Fruit fly (Drosophila melanogaster) whole organism, embryonic: Measurements from ENCODE around the gene CG12123.
A peak's percentile ranks its signal among the peaks of the same experiment; 100 is the strongest.

Experiments
- Adf1 ChIP-seq: fragments of 200-800 bp; sonication (Bioruptor generic); IDR thresholded peaks from 2 replicates; pipeline ENCODE4 v1.3.6; 2022; ENCODE audit warnings: missing biosample characterization, missing genetic modification characterization
- CG10565 ChIP-seq: fragments of 200-800 bp; sonication (Bioruptor generic); optimal IDR thresholded peaks from 3 replicates; lab custom pipeline; 2016; ENCODE audit warnings: missing biosample characterization, mild to moderate bottlenecking, missing genetic modification characterization
- CG11093 ChIP-seq: fragments of 200-800 bp; sonication (Bioruptor generic); IDR thresholded peaks from 3 replicates; pipeline ENCODE4 v1.3.6; 2022; ENCODE audit warnings: missing biosample characterization, missing genetic modification characterization
- CG11695 ChIP-seq: fragments of 200-800 bp; sonication (Bioruptor generic); IDR thresholded peaks from 3 replicates; pipeline ENCODE4 v1.3.6; 2022; ENCODE audit warnings: missing biosample characterization, missing genetic modification characterization
- CG11696 ChIP-seq: fragments of 200-800 bp; sonication (Bioruptor generic); IDR thresholded peaks from 2 replicates; pipeline ENCODE4 v1.3.6; 2022; ENCODE audit warnings: missing biosample characterization, missing genetic modification characterization
- CG12219 ChIP-seq: fragments of 200-800 bp; sonication (Bioruptor generic); optimal IDR thresholded peaks from 3 replicates; lab custom pipeline; 2018; ENCODE audit warnings: missing biosample characterization, mild to moderate bottlenecking, missing genetic modification characterization
- CG12236 ChIP-seq: fragments of 200-800 bp; sonication (Bioruptor generic); optimal IDR thresholded peaks from 2 replicates; lab custom pipeline; 2016; ENCODE audit warnings: missing biosample characterization, missing genetic modification characterization
- CG12299 ChIP-seq: fragments of 200-800 bp; sonication (Bioruptor generic); optimal IDR thresholded peaks from 2 replicates; lab custom pipeline; 2018; ENCODE audit warnings: missing biosample characterization, mild to moderate bottlenecking, missing genetic modification characterization
- CG13775 ChIP-seq: fragments of 200-800 bp; sonication (Bioruptor generic); optimal IDR thresholded peaks from 3 replicates; lab custom pipeline; 2017; ENCODE audit warnings: missing biosample characterization, mild to moderate bottlenecking, missing genetic modification characterization
- CG14965 ChIP-seq: fragments of 200-800 bp; sonication (Bioruptor generic); optimal IDR thresholded peaks from 2 replicates; lab custom pipeline; 2016; ENCODE audit warnings: missing biosample characterization, missing genetic modification characterization, borderline replicate concordance
- CG15269 ChIP-seq: fragments of 200-800 bp; sonication (Bioruptor generic); optimal IDR thresholded peaks from 2 replicates; lab custom pipeline; 2018; ENCODE audit warnings: missing biosample characterization, mild to moderate bottlenecking, missing genetic modification characterization, moderate library complexity
- CG15696 ChIP-seq: fragments of 200-800 bp; sonication (Bioruptor generic); optimal IDR thresholded peaks from 2 replicates; lab custom pipeline; 2019; ENCODE audit warnings: missing biosample characterization, mild to moderate bottlenecking, missing genetic modification characterization, moderate library complexity
- CG17829 ChIP-seq: fragments of 200-800 bp; optimal IDR thresholded peaks from 2 replicates; lab custom pipeline; 2019; ENCODE audit warnings: missing biosample characterization, mild to moderate bottlenecking, missing genetic modification characterization, moderate library complexity
- CG18764 ChIP-seq: fragments of 200-800 bp; sonication (Bioruptor generic); optimal IDR thresholded peaks from 3 replicates; lab custom pipeline; 2016; ENCODE audit warnings: missing biosample characterization, missing genetic modification characterization
- CG30020 ChIP-seq: fragments of 200-800 bp; optimal IDR thresholded peaks from 2 replicates; lab custom pipeline; 2019; ENCODE audit warnings: missing biosample characterization, mild to moderate bottlenecking, missing genetic modification characterization, moderate library complexity
- CG31388 ChIP-seq: fragments of 200-800 bp; sonication (Bioruptor generic); optimal IDR thresholded peaks from 2 replicates; lab custom pipeline; 2016; ENCODE audit warnings: missing biosample characterization, missing genetic modification characterization
- CG43689 ChIP-seq: fragments of 200-800 bp; sonication (Bioruptor generic); IDR thresholded peaks from 2 replicates; pipeline ENCODE4 v1.3.6; 2022; ENCODE audit warnings: missing biosample characterization, missing genetic modification characterization
- CG4424 ChIP-seq: fragments of 200-800 bp; sonication (Bioruptor generic); optimal IDR thresholded peaks from 3 replicates; lab custom pipeline; 2016; ENCODE audit warnings: missing biosample characterization, missing genetic modification characterization
- CG5180 ChIP-seq: fragments of 200-800 bp; sonication (Bioruptor generic); optimal IDR thresholded peaks from 3 replicates; lab custom pipeline; 2017; ENCODE audit warnings: missing biosample characterization, missing genetic modification characterization, mild to moderate bottlenecking, moderate library complexity, missing genetic modification reagents
- CG6175 ChIP-seq: fragments of 200-800 bp; sonication (Bioruptor generic); IDR thresholded peaks from 3 replicates; pipeline ENCODE4 v1.3.6; 2022; ENCODE audit warnings: missing biosample characterization, missing genetic modification characterization
- CG6765 ChIP-seq: fragments of 200-800 bp; sonication (Bioruptor generic); optimal IDR thresholded peaks from 3 replicates; lab custom pipeline; 2017; ENCODE audit warnings: missing biosample characterization, mild to moderate bottlenecking, missing genetic modification characterization
- CG7786 ChIP-seq: fragments of 200-800 bp; sonication (Bioruptor generic); optimal IDR thresholded peaks from 2 replicates; lab custom pipeline; 2016; ENCODE audit warnings: missing biosample characterization, missing genetic modification characterization
- CG9609 ChIP-seq: fragments of 200-800 bp; sonication (Bioruptor generic); optimal IDR thresholded peaks from 3 replicates; lab custom pipeline; 2016; ENCODE audit warnings: missing biosample characterization, missing genetic modification characterization
- CG9932 ChIP-seq: fragments of 200-800 bp; sonication (Bioruptor generic); IDR thresholded peaks from 2 replicates; pipeline ENCODE4 v1.3.6; 2022; ENCODE audit warnings: missing biosample characterization, missing genetic modification characterization
- CTCF ChIP-seq: fragments of 200-800 bp; sonication (Bioruptor generic); optimal IDR thresholded peaks from 2 replicates; lab custom pipeline; 2017; ENCODE audit warnings: missing biosample characterization, mild to moderate bottlenecking, missing genetic modification characterization, moderate library complexity
- CkIIα-i1 ChIP-seq: fragments of 200-800 bp; sonication (Bioruptor generic); IDR thresholded peaks from 2 replicates; pipeline ENCODE4 v1.3.6; 2022; ENCODE audit warnings: missing biosample characterization, missing genetic modification characterization
- CrebB ChIP-seq: fragments of 200-800 bp; sonication (Bioruptor generic); optimal IDR thresholded peaks from 3 replicates; lab custom pipeline; 2018; ENCODE audit warnings: missing biosample characterization, mild to moderate bottlenecking, missing genetic modification characterization
- Dip3 ChIP-seq: fragments of 200-800 bp; sonication (Bioruptor generic); optimal IDR thresholded peaks from 3 replicates; lab custom pipeline; 2016; ENCODE audit warnings: missing biosample characterization, missing genetic modification characterization
- E2f2 ChIP-seq: fragments of 200-800 bp; sonication (Bioruptor generic); IDR thresholded peaks from 2 replicates; pipeline ENCODE4 v1.3.6; 2022; ENCODE audit warnings: missing biosample characterization, missing genetic modification characterization
- Elba2 ChIP-seq: fragments of 200-800 bp; sonication (Bioruptor generic); optimal IDR thresholded peaks from 3 replicates; lab custom pipeline; 2016; ENCODE audit warnings: missing biosample characterization, missing genetic modification characterization
- Ets65A ChIP-seq: fragments of 200-800 bp; sonication (Bioruptor generic); peaks from one replicate; lab custom pipeline; 2016; ENCODE audit warnings: missing biosample characterization, missing genetic modification characterization
- Gsc ChIP-seq: fragments of 200-800 bp; sonication (Bioruptor generic); IDR thresholded peaks from 2 replicates; pipeline ENCODE4 v1.3.6; 2022; ENCODE audit warnings: missing biosample characterization, missing genetic modification characterization
- HLH54F ChIP-seq: fragments of 200-800 bp; sonication (Bioruptor generic); optimal IDR thresholded peaks from 3 replicates; lab custom pipeline; 2016; ENCODE audit warnings: missing biosample characterization, missing genetic modification characterization
- HmgZ ChIP-seq: fragments of 200-800 bp; sonication (Bioruptor generic); optimal IDR thresholded peaks from 2 replicates; lab custom pipeline; 2018; ENCODE audit warnings: missing biosample characterization, mild to moderate bottlenecking, missing genetic modification characterization
- Hr39 ChIP-seq: fragments of >200 bp; optimal IDR thresholded peaks from 2 replicates; lab custom pipeline; 2017
- MBD-R2 ChIP-seq: fragments of 200-800 bp; sonication (Bioruptor generic); IDR thresholded peaks from 2 replicates; pipeline ENCODE4 v1.3.6; 2022; ENCODE audit warnings: missing biosample characterization, missing genetic modification characterization
- Meics ChIP-seq: fragments of 200-800 bp; sonication (Bioruptor generic); optimal IDR thresholded peaks from 2 replicates; lab custom pipeline; 2017; ENCODE audit warnings: missing biosample characterization, mild to moderate bottlenecking, missing genetic modification characterization
- Mrtf ChIP-seq: fragments of 200-800 bp; sonication (Bioruptor generic); IDR thresholded peaks from 3 replicates; pipeline ENCODE4 v1.3.6; 2022; ENCODE audit warnings: missing biosample characterization, missing genetic modification characterization
- corto ChIP-seq: fragments of 200-800 bp; sonication (Bioruptor generic); optimal IDR thresholded peaks from 2 replicates; lab custom pipeline; 2016; ENCODE audit warnings: missing biosample characterization, mild to moderate bottlenecking, missing genetic modification characterization, moderate library complexity
- esg ChIP-seq: fragments of 200-800 bp; sonication (Bioruptor generic); conservative IDR thresholded peaks from 2 replicates; pipeline ENCODE4 v1.3.6; 2022; ENCODE audit warnings: missing biosample characterization, missing genetic modification characterization
- eve ChIP-seq, 2 experiments: fragments of >200 bp; optimal IDR thresholded peaks; 2 replicates each; lab custom pipeline; 2017; ENCODE audit warnings: missing biosample characterization in 2 of 2, missing genetic modification characterization in 2 of 2
- ewg ChIP-seq: fragments of 200-800 bp; sonication (Bioruptor generic); optimal IDR thresholded peaks from 3 replicates; lab custom pipeline; 2017; ENCODE audit warnings: mild to moderate bottlenecking, missing biosample characterization, missing genetic modification reagents, missing genetic modification characterization
- hkb ChIP-seq, 2 experiments: fragments of 200-800 bp in 1 of 2; fragments of >200 bp in 1 of 2; sonication (Bioruptor generic) in 1 of 2; IDR thresholded peaks in 1 of 2; optimal IDR thresholded peaks in 1 of 2; 2 replicates each; pipeline versions ENCODE4 v1.3.6 to Lab custom; 2017 to 2022; ENCODE audit warnings: missing biosample characterization in 1 of 2, missing genetic modification characterization in 1 of 2
- lab ChIP-seq: fragments of 200-800 bp; sonication (Bioruptor generic); optimal IDR thresholded peaks from 3 replicates; lab custom pipeline; 2017; ENCODE audit warnings: missing biosample characterization, missing genetic modification characterization, mild to moderate bottlenecking, moderate library complexity, missing genetic modification reagents
- mam ChIP-seq: fragments of 200-800 bp; sonication (Bioruptor generic); optimal IDR thresholded peaks from 3 replicates; lab custom pipeline; 2016; ENCODE audit warnings: missing biosample characterization, missing genetic modification characterization
- pros ChIP-seq: fragments of 200-800 bp; sonication (Bioruptor generic); optimal IDR thresholded peaks from 3 replicates; lab custom pipeline; 2019; ENCODE audit warnings: missing biosample characterization, mild to moderate bottlenecking, missing genetic modification characterization, moderate library complexity
- pum ChIP-seq: fragments of 200-800 bp; sonication (Bioruptor generic); optimal IDR thresholded peaks from 2 replicates; lab custom pipeline; 2016; ENCODE audit warnings: missing biosample characterization, missing genetic modification characterization
- sob ChIP-seq: fragments of 200-800 bp; sonication (Bioruptor generic); IDR thresholded peaks from 2 replicates; pipeline ENCODE4 v1.3.6; 2022; ENCODE audit warnings: missing biosample characterization, missing genetic modification characterization
- ssp ChIP-seq: fragments of 200-800 bp; sonication (Bioruptor generic); IDR thresholded peaks from 2 replicates; pipeline ENCODE4 v1.3.6; 2022; ENCODE audit warnings: missing biosample characterization, missing genetic modification characterization
- toy ChIP-seq: fragments of 200-800 bp; sonication (Bioruptor generic); IDR thresholded peaks from 2 replicates; pipeline ENCODE4 v1.3.6; 2022; ENCODE audit warnings: missing biosample characterization, missing genetic modification characterization
- zen2 ChIP-seq: fragments of 200-800 bp; sonication (Bioruptor generic); IDR thresholded peaks from 3 replicates; pipeline ENCODE4 v1.3.6; 2022; ENCODE audit warnings: missing biosample characterization, missing genetic modification characterization; ENCODE audit not compliant: partially characterized antibody

Gene CG12123

DNA sequence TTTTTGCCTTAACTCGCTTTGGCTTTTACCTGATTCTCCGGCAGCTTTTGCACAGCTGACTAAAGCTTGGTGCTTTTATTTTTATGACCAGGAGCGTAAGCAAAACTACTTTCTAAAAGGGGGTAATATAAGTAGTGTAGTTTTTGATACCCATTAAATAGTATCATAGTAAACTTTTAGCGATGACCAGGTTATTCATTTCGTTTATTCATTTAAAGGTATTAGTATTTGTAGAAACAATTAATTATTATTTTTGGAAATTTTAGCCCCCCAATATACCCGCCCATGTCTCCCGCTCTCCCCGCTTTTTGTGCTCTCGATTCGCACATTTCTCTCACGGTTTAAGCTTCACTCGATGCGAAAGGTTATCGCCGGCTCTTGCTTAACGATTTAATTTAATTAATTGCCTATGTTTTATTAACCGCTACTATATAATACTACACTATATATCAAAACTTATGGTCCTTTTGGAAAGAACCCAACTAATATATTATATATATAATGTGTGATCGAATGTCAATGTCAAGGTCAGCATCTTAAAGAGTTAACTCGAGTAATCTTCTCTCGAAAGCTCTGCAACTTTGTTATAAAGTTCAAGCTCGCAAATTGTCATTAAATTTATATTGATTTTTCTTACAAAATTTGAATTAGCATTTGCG is 22.4 kb upstream of the CG12123 start, which contains the start of gene Sptr (continued):
- TF ChIP-seq CG9609 (GFP tag; lab: Kevin White, UChicago), result peak; percentile 47
- TF ChIP-seq CG9932 (GFP tag; lab: Robert Waterston, UW), result peak; percentile 92
- peak; percentile 88 for TF ChIP-seq CrebB (tag; lab: Kevin White, UChicago)
- TF ChIP-seq Adf1 (GFP tag; lab: Robert Waterston, UW), result peak; percentile 74
- TF ChIP-seq CG31388 (GFP tag; lab: Kevin White, UChicago), result peak; percentile 22
- TF ChIP-seq CG17829 (tag; lab: Kevin White, UChicago), result peak; percentile 80
- TF ChIP-seq CG11696, result peak; percentile 72
- TF ChIP-seq CG11093, result peak; percentile 76
- TF ChIP-seq hkb (optimal IDR thresholded peaks at IDR 0.05; lab: Kevin White, UChicago), result no peak
- TF ChIP-seq hkb (GFP tag; IDR thresholded peaks at IDR 0.05; lab: Robert Waterston, UW), result peak; percentile 94
- TF ChIP-seq lab (GFP tag; lab: Kevin White, UChicago), result peak; percentile 96
- TF ChIP-seq Meics (GFP tag; lab: Kevin White, UChicago), result peak; percentile 94
- peak; percentile 90 for TF ChIP-seq CG12299
- TF ChIP-seq CG13775 (GFP tag; lab: Kevin White, UChicago), result peak; percentile 80
- TF ChIP-seq CG6175, result peak; percentile 78; the same call in 2 of the 3 replicates
- peak; percentile 71 for TF ChIP-seq CG5180 (GFP tag; lab: Kevin White, UChicago)
- peak; percentile 89 for TF ChIP-seq Mrtf
- TF ChIP-seq E2f2 (GFP tag; lab: Robert Waterston, UW), result peak; percentile 77
- TF ChIP-seq mam (GFP tag; lab: Kevin White, UChicago), result peak; percentile 86
- peak; percentile 80 for TF ChIP-seq MBD-R2 (GFP tag; lab: Robert Waterston, UW)
- no peak for TF ChIP-seq Hr39 (lab: Kevin White, UChicago)
- peak; percentile 93 for TF ChIP-seq CG11695
- TF ChIP-seq Elba2 (GFP tag; lab: Kevin White, UChicago), result no peak
- peak; percentile 72 for TF ChIP-seq ssp (GFP tag; lab: Robert Waterston, UW)
- TF ChIP-seq CG18764 (GFP tag; lab: Kevin White, UChicago), result peak; percentile 66
- TF ChIP-seq HLH54F (GFP tag; lab: Kevin White, UChicago), result peak; percentile 77
- peak; percentile 91 for TF ChIP-seq CG6765 (GFP tag; lab: Kevin White, UChicago)
- TF ChIP-seq toy, result peak; percentile 73
- TF ChIP-seq HmgZ, result peak; percentile 91
- peak; percentile 33 for TF ChIP-seq CTCF (GFP tag; lab: Kevin White, UChicago)
- TF ChIP-seq sob (GFP tag; lab: Robert Waterston, UW), result peak; percentile 94
- no peak for TF ChIP-seq CG10565 (GFP tag; lab: Kevin White, UChicago)
- TF ChIP-seq Gsc (GFP tag; lab: Robert Waterston, UW), result no peak
- peak; percentile 54 for TF ChIP-seq pum (GFP tag; lab: Kevin White, UChicago)
- peak; percentile 66 for TF ChIP-seq ewg
- TF ChIP-seq CG4424 (GFP tag; lab: Kevin White, UChicago), result peak; percentile 74
- peak; percentile 76 for TF ChIP-seq CG12219 (GFP tag; lab: Kevin White, UChicago)
- peak; percentile 93 for TF ChIP-seq Ets65A (GFP tag; lab: Kevin White, UChicago)
- no peak for TF ChIP-seq eve (GFP tag; optimal IDR thresholded peaks at IDR 0.05; lab: Kevin White, UChicago)
- TF ChIP-seq CG14965, result no peak
- peak; percentile 85 for TF ChIP-seq esg (GFP tag; lab: Robert Waterston, UW)
- no peak for TF ChIP-seq CkIIα-i1
- peak; percentile 92 for TF ChIP-seq CG15269 (tag; lab: Kevin White, UChicago)
- peak; percentile 44; the same call in 1 of the 2 replicates for TF ChIP-seq CG43689
- TF ChIP-seq pros, result no peak
- peak; percentile 18 for TF ChIP-seq CG30020
- no peak for TF ChIP-seq CG12236 (GFP tag; lab: Kevin White, UChicago)
- TF ChIP-seq zen2, result no peak
- TF ChIP-seq CG15696 (tag; lab: Kevin White, UChicago), result peak; percentile 41
- peak; percentile 79 for TF ChIP-seq Dip3 (GFP tag; lab: Kevin White, UChicago)
- peak; percentile 90 for TF ChIP-seq corto (GFP tag; lab: Kevin White, UChicago)
- peak; percentile 81 for TF ChIP-seq CG7786 (GFP tag; lab: Kevin White, UChicago)
